Fruit fly (Drosophila melanogaster): ENCODE measurements around the gene CG42724.
A peak's percentile ranks its signal among the peaks of the same experiment; 100 is the strongest.

The CG42724 gene

dm6 chr3R:6352893-6353623, 15.0 kb downstream of the CG42724 start (continued):
- TF ChIP-seq OdsH (GFP tag; optimal IDR thresholded peaks at IDR 0.05) (peak; percentile 57), Hr4 (GFP tag; optimal IDR thresholded peaks at IDR 0.05) (peak; percentile 63), spab (GFP tag; optimal IDR thresholded peaks at IDR 0.05) (peak; percentile 37), CG3919 (GFP tag; optimal IDR thresholded peaks at IDR 0.05) (no peak), cyc (GFP tag; optimal IDR thresholded peaks at IDR 0.05) (no peak), CG11902 (GFP tag; optimal IDR thresholded peaks at IDR 0.05) (no peak), dsx (GFP tag; optimal IDR thresholded peaks at IDR 0.05; ENCODE audit: poor library complexity, severe bottlenecking) (no peak), eg (GFP tag; IDR thresholded peaks at IDR 0.05) (peak; percentile 53; the same call in 1 of the 3 replicates), fd85E (GFP tag; optimal IDR thresholded peaks at IDR 0.05) (no peak), fd59A (GFP tag; optimal IDR thresholded peaks at IDR 0.05) (peak; percentile 54), CG6854 (GFP tag; optimal IDR thresholded peaks at IDR 0.05) (no peak), topi (GFP tag; optimal IDR thresholded peaks at IDR 0.05) (peak; percentile 48), CG32006 (GFP tag; optimal IDR thresholded peaks at IDR 0.05) (peak; percentile 80), CG6808 (GFP tag; optimal IDR thresholded peaks at IDR 0.05) (peak; percentile 8), CG31627 (GFP tag; optimal IDR thresholded peaks at IDR 0.05) (peak; percentile 27), Met (GFP tag; optimal IDR thresholded peaks at IDR 0.05) (peak; percentile 10), fkh (GFP tag; optimal IDR thresholded peaks at IDR 0.05) (peak; percentile 69), CG10669 (GFP tag; optimal IDR thresholded peaks at IDR 0.05) (peak; percentile 31), Smox (GFP tag; optimal IDR thresholded peaks at IDR 0.05) (peak; percentile 22), ss (GFP tag; optimal IDR thresholded peaks at IDR 0.05) (peak in 1 of 2 experiments; percentile 5), CG6792 (GFP tag; optimal IDR thresholded peaks at IDR 0.05) (peak; percentile 13)

dm6 chr3R:6352436-6352835, 15.7 kb downstream of the CG42724 start:
- TF ChIP-seq CG11902 (GFP tag; optimal IDR thresholded peaks at IDR 0.05) = no peak
- TF ChIP-seq Sox102F (GFP tag; optimal IDR thresholded peaks at IDR 0.05) = no peak
- no peak for TF ChIP-seq net (GFP tag; optimal IDR thresholded peaks at IDR 0.05)
- TF ChIP-seq ss (GFP tag; optimal IDR thresholded peaks at IDR 0.05) = no peak
- TF ChIP-seq Hr4 (GFP tag; optimal IDR thresholded peaks at IDR 0.05) = no peak

dm6 chr3R:6351696-6352378, 16.3 kb downstream of the CG42724 start:
- TF ChIP-seq CG11762 (GFP tag; optimal IDR thresholded peaks at IDR 0.05; ENCODE audit: insufficient read depth) (no peak), salr (GFP tag; optimal IDR thresholded peaks at IDR 0.05) (peak in 1 of 2 experiments; percentile 54), Met (GFP tag; optimal IDR thresholded peaks at IDR 0.05) (no peak), lz (GFP tag; optimal IDR thresholded peaks at IDR 0.05) (no peak), achi (GFP tag; optimal IDR thresholded peaks at IDR 0.05) (peak; percentile 39), topi (GFP tag; optimal IDR thresholded peaks at IDR 0.05) (no peak), Eip78C (GFP tag) (peak; percentile 79), net (GFP tag; optimal IDR thresholded peaks at IDR 0.05) (peak; percentile 31), CG10631 (GFP tag; optimal IDR thresholded peaks at IDR 0.05) (peak; percentile 14), dac (GFP tag; optimal IDR thresholded peaks at IDR 0.05) (peak; percentile 37), Smox (GFP tag; optimal IDR thresholded peaks at IDR 0.05) (no peak), CG16779 (tag; optimal IDR thresholded peaks at IDR 0.05) (peak; percentile 5), Gug (GFP tag; IDR thresholded peaks at IDR 0.05) (0 out of 2 replicates have a peak, but pooled peaks have one; percentile 26), esn (GFP tag; optimal IDR thresholded peaks at IDR 0.05) (peak; percentile 31), pdm3 (GFP tag; optimal IDR thresholded peaks at IDR 0.05) (peak; percentile 47), fd59A (GFP tag; optimal IDR thresholded peaks at IDR 0.05) (no peak), CG9139 (GFP tag; optimal IDR thresholded peaks at IDR 0.05) (no peak), CG3032 (tag; optimal IDR thresholded peaks at IDR 0.05) (peak; percentile 42), eg (GFP tag; IDR thresholded peaks at IDR 0.05) (peak; percentile 52; the same call in 2 of the 3 replicates), CG6276 (GFP tag; optimal IDR thresholded peaks at IDR 0.05) (peak; percentile 64), acj6 (GFP tag; optimal IDR thresholded peaks at IDR 0.05) (peak; percentile 49), svp (GFP tag) (no peak), Ets96B (tag; optimal IDR thresholded peaks at IDR 0.05) (peak; percentile 17), Sox102F (GFP tag; optimal IDR thresholded peaks at IDR 0.05) (peak; percentile 15), CG15336 (GFP tag; IDR thresholded peaks at IDR 0.05) (peak; percentile 73), CG3919 (GFP tag; optimal IDR thresholded peaks at IDR 0.05) (peak; percentile 24), dsx (GFP tag; optimal IDR thresholded peaks at IDR 0.05; ENCODE audit: poor library complexity, severe bottlenecking) (peak; percentile 13), CG6808 (GFP tag; optimal IDR thresholded peaks at IDR 0.05) (peak; percentile 42), OdsH (GFP tag; optimal IDR thresholded peaks at IDR 0.05) (peak; percentile 52), CG32006 (GFP tag; optimal IDR thresholded peaks at IDR 0.05) (peak; percentile 77), CG11294 (GFP tag; IDR thresholded peaks at IDR 0.05) (no peak), Sox15 (GFP tag; optimal IDR thresholded peaks at IDR 0.05) (no peak)
